Worm (Caenorhabditis elegans) whole organism, early embryonic: ENCODE results near the gene F55A11.11.

Experiments used
- B0310.2 ChIP-seq: sonication (generic microtip); optimal IDR thresholded peaks from 2 replicates; lab custom pipeline; 2016; ENCODE audit warnings: mild to moderate bottlenecking, missing genetic modification characterization, missing compliant biosample characterization
- F13C5.2 ChIP-seq: sonication (generic microtip); optimal IDR thresholded peaks from 2 replicates; lab custom pipeline; 2017; ENCODE audit warnings: mild to moderate bottlenecking, missing genetic modification characterization, inconsistent platforms, missing compliant biosample characterization
- aly-1 ChIP-seq: sonication (generic microtip); optimal IDR thresholded peaks from 2 replicates; lab custom pipeline; 2016; ENCODE audit warnings: missing genetic modification characterization, missing compliant biosample characterization
- ama-1 ChIP-seq: fragments of 150-350 bp; optimal IDR thresholded peaks from 2 replicates; lab custom pipeline; 2014
- flt-1 ChIP-seq: fragments of 200-800 bp; sonication (Bioruptor generic); IDR thresholded peaks from 2 replicates; pipeline ENCODE4 v1.3.6; 2022; ENCODE audit warnings: missing genetic modification characterization, missing compliant biosample characterization
- hmbx-1 ChIP-seq: sonication (generic microtip); optimal IDR thresholded peaks from 2 replicates; lab custom pipeline; 2016; ENCODE audit warnings: mild to moderate bottlenecking, missing genetic modification characterization, missing compliant biosample characterization
- hmg-4 ChIP-seq: fragments of 200-800 bp; sonication (Bioruptor generic); optimal IDR thresholded peaks from 2 replicates; lab custom pipeline; 2018; ENCODE audit warnings: mild to moderate bottlenecking, missing genetic modification characterization, missing compliant biosample characterization
- hnd-1 ChIP-seq: sonication (generic microtip); optimal IDR thresholded peaks from 2 replicates; lab custom pipeline; 2016; ENCODE audit warnings: missing genetic modification characterization, missing compliant biosample characterization
- pes-1 ChIP-seq: fragments of 200-800 bp; sonication (Bioruptor generic); IDR thresholded peaks from 2 replicates; pipeline ENCODE4 v1.3.6; 2022; ENCODE audit warnings: missing genetic modification reagents, missing genetic modification characterization, missing compliant biosample characterization
- sea-1 ChIP-seq: fragments of 200-800 bp; sonication (Bioruptor generic); conservative IDR thresholded peaks from 2 replicates; pipeline ENCODE4 v1.3.6; 2022; ENCODE audit warnings: missing genetic modification characterization, missing compliant biosample characterization
- tbx-37 ChIP-seq: fragments of 200-800 bp; sonication (Bioruptor generic); conservative IDR thresholded peaks from 2 replicates; pipeline ENCODE4 v1.3.6; 2022; ENCODE audit warnings: missing genetic modification reagents, missing genetic modification characterization, missing compliant biosample characterization

DNA sequence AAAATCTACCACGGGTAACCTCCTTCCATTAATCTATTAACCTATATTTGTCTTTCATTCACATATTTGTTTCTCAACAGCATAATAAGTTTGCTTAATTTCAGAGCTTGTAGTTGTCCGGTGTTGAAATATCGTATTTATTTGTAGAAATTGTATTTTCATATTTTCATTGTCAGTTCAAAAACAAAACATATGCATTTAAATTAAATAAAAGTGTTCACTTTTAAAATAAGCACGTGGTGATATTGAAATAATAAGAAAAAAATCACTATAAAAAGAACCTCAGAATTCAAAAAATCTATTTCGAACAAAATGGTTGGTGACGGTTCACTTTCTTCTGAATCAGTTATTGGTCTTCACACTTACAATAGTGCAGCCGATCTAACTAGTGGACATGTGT, 24.3 kb upstream of the F55A11.11 start, which contains the start of gene T04F3.3:
- TF ChIP-seq B0310.2 (tag; lab: Kevin White, UChicago) (no peak), tbx-37 (no peak), sea-1 (GFP tag; lab: Robert Waterston, UW) (no peak), F13C5.2 (no peak), hmg-4 (GFP tag; lab: Kevin White, UChicago) (no peak), hmbx-1 (tag; lab: Kevin White, UChicago) (no peak), ama-1 (lab: Kevin White, UChicago) (no peak), hnd-1 (tag; lab: Kevin White, UChicago) (no peak), flt-1 (no peak), aly-1 (tag; lab: Kevin White, UChicago) (no peak), pes-1 (GFP tag; lab: Robert Waterston, UW) (no peak)
